Fruit fly (Drosophila melanogaster) ovary, adult (tissue): ENCODE data around the gene CG18788.

Experiments used
- CG17801 ChIP-seq: fragments of 200-800 bp; optimal IDR thresholded peaks from 2 replicates; lab custom pipeline; 2019; ENCODE audit warnings: missing biosample characterization, mild to moderate bottlenecking, missing genetic modification characterization, moderate library complexity; ENCODE audit not compliant: partially characterized antibody

CG18788 gene

DNA sequence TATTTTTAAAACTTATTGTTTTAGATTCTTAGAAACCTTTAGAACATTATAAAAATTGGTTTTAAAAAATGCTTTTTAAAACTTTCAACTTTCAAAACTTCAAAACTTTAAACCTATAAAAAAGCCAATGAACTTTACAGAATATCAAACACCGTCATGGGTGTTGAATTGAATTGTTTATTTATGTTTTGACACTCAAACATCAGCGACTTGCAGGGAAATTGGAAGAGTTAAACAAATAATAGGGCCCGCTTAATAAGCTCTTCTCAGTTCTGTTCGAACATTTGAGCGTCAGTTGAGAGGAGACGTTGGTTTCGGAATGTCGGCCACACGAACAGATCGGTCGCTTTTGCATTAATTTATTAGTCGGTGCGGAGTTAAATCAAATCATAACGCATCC is 15.1 kb downstream of the CG18788 start, which contains the start of gene PLCXD:
Gene PLCXD, plus strand, starts transcription at position 286 of the 400 bp plus-strand sequence.
- TF ChIP-seq CG17801 (GFP tag; lab: Kevin White, UChicago): no peak

DNA sequence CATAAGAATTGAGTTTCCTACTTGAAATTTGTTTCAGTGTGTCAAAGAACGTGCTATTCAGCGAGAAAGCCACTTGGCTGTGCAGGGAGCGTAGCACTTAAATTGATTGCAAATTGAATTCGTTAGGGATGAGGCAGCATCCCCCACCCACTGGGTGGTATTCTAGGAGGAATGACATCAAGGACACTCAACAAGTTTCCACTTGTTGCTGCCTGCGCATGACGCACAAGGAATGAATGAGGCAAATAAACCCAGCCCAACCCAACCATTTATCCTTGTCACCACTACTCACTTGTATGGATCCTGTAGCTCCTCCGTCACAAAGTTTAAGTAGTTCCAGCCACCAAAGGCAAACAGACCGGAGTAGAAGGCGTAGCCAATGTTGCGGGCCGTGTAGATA is 19.4 kb downstream of the CG18788 start:
- no peak for TF ChIP-seq CG17801 (GFP tag; lab: Kevin White, UChicago)

DNA sequence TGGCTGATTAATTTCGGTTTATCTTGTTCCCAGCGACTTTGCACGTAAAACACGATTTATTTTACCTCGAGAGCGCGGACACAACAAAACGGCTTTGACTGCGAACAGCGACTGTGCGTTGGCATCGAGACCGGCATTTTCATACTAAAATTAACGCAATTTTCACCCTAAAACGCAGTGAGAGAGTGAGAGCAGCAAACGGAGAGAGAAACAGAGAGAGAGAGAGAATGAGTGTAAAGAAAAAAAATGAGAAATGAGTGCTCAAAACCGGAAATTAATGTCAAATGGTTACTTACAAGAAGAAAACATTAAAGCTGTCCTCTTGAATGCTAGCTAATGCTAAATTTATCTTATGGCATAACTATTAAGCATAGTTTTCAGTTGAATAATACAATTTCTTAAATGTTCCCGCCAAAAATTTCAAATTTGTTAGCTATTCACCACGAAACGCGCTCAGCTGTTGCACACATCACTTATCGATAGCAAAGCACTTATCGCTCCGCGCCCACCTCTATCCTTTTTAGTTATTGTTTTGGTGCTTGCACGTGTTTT is 21.9 kb downstream of the CG18788 start, which contains the start of the genes JhI-21, RpL7-like and CG34164:
Gene JhI-21, minus strand, starts transcription at position 206 of the 552 bp plus-strand sequence.
Gene RpL7-like, plus strand, starts transcription at position 490 of the 552 bp plus-strand sequence.
Gene CG34164, plus strand, starts transcription at position 512 of the 552 bp plus-strand sequence.
- peak; percentile 31 for TF ChIP-seq CG17801 (GFP tag; lab: Kevin White, UChicago)

DNA sequence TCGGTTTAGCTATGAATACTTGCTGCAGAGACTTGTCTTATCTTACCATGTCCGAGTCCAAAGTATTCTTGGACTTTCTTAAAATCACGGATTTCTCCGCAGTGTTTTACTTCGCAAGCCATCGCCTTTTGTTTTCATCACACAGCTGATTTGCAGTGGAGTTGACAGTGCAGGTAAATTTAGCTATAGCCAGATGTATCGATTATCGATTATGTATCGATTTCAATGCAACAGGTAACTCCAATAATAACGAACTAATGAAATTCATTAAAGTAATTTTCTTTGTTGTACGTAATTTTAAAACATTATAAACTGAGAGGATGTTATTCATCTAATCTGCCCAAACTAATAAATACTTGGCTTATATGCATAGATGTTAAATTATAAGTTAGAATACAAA is 29.0 kb downstream of the CG18788 start, which contains the start of gene Rab3-GAP:
Gene Rab3-GAP, minus strand, starts transcription at position 150 of the 400 bp plus-strand sequence.
- TF ChIP-seq CG17801 (GFP tag; lab: Kevin White, UChicago): peak; percentile 19

dm6 chr2L:12065683-12066386 is 31.8 kb downstream of the CG18788 start:
- no peak for TF ChIP-seq CG17801 (GFP tag; lab: Kevin White, UChicago)

DNA sequence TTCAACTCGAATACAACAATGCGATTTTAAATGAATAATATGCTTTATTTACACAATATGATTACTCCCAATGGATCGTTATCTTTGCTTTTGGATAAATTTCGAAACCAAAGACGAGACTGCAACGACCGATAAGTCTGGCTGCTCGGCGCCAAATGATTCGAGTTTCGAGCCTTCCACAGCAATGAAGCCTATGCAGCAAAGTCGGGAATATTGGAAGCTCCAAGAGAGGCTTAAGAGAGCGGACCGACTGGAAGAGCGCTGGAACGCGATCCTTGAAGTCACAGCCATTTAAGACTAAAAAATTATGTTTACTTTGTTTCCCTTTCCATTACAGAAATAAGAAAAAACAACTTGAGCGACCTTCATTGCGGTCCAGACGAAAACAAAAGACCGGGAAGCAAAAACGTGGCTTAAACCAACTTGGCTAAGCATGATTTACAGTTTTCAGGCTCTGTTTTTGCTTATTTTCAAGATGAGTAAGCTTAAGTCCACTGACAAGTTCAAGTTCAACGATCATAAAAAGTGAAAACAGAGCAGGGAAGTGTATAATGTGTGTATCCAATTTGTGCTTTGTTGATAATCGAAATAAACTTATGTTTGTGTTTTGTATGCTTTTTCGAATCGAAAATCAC is 32.7 kb downstream of the CG18788 start, which contains the start of gene firl:
Gene firl, minus strand, starts transcription at position 159 of the 635 bp plus-strand sequence.
- TF ChIP-seq CG17801 (GFP tag; lab: Kevin White, UChicago): no peak

dm6 chr2L:12075850-12076249 is 41.9 kb downstream of the CG18788 start, which contains the start of gene CG14947:
Gene CG14947, plus strand, starts transcription at chr2L:12076100.
- no peak for TF ChIP-seq CG17801 (GFP tag; lab: Kevin White, UChicago)

DNA sequence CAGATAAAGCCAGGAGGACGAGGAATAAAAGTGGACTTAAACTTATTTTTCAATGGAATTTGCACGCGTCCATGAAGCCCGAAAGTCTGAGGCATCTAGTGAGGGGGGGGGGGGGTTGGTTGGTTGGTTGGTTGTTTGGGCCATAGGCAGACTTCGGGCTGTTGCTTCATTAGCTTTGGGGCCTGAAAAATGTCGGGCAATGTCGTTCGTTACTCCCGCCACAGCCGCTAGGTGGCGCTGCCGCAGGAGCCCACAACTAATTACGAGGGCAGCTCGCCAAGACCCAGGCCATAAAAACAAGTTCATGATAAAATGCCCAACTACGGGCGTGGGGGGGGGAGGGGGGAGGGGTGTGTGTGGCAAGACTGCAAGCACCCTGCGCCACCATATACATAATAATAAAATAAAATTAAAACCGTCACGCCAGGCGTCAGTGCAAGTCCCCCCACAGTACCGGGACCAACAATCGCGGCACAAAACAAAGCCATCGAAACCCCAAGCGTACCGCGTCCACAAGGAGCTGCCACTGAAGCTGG is 44.2 kb downstream of the CG18788 start:
- TF ChIP-seq CG17801 (GFP tag; lab: Kevin White, UChicago): no peak

DNA sequence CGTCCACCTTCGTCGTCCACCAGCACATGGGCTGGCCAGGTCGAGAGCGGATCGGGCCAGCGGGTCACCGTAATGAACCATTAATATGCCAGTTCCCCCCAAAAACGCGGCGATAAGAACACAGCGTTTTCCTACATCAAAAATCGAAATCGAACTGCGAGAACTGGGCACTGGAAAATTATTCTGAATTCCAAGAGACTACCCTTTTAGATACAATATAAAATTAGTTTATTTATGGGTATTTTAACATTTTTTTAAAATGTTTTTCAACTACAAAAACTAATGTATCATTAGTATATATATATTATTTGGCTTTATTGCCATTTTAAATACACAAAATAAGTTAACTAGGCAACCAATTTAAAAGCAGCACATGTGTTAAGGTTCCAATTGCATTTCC is 44.7 kb downstream of the CG18788 start:
- no peak for TF ChIP-seq CG17801 (GFP tag; lab: Kevin White, UChicago)

- no peak for TF ChIP-seq CG17801 (GFP tag; lab: Kevin White, UChicago)
These were observed 45.9 kb downstream of the CG18788 start for dm6 chr2L:12079827-12080381.

dm6 chr2L:12081118-12081665 is 47.2 kb downstream of the CG18788 start:
- TF ChIP-seq CG17801 (GFP tag; lab: Kevin White, UChicago): no peak

- no peak for TF ChIP-seq CG17801 (GFP tag; lab: Kevin White, UChicago)
These were observed 51.0 kb downstream of the CG18788 start for dm6 chr2L:12085010-12085409.
